Fruit fly (Drosophila melanogaster): ENCODE results near the gene ppk21.

DNA sequence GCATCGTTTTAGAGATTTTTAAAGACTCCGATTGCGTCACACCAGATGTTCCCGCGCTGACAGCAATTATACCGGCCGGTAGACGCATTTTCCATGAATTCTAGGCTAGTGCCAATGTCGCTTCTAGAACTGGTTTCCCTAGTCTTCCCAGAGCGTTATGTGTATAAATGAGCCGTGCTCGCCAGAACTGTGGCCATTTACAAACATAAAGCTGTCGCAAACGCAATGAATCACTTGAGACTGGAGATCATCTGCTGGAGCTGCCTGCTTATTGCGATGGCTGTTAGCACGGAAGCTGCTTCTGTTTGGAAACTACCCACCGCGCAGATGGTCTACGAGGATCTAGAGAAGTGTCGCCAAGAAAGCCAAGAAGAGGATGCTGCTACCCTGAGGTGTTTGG lies 49.7 kb downstream of the ppk21 start, which contains the start of gene Obp99d:
- no peak for TF ChIP-seq Adf1 (GFP tag; IDR thresholded peaks at IDR 0.05)
- TF ChIP-seq p53 (GFP tag; optimal IDR thresholded peaks at IDR 0.05), result no peak
- TF ChIP-seq CG17359 (tag; optimal IDR thresholded peaks at IDR 0.05), result no peak
- no peak for TF ChIP-seq CG8388 (GFP tag; optimal IDR thresholded peaks at IDR 0.05)
- no peak for TF ChIP-seq CG31224 (GFP tag; IDR thresholded peaks at IDR 0.05)
- no peak for TF ChIP-seq Nf-YC (tag; optimal IDR thresholded peaks at IDR 0.05)
- no peak for TF ChIP-seq fd64A (GFP tag; optimal IDR thresholded peaks at IDR 0.05)
- no peak for TF ChIP-seq pan (optimal IDR thresholded peaks at IDR 0.05)
- TF ChIP-seq pan (GFP tag; optimal IDR thresholded peaks at IDR 0.05 in 1 of 2, IDR thresholded peaks at IDR 0.05 in 1 of 2), result no peak
- TF ChIP-seq sna (GFP tag; IDR thresholded peaks at IDR 0.05; ENCODE audit: partially characterized antibody), result no peak
- no peak for TF ChIP-seq CG18011 (GFP tag; optimal IDR thresholded peaks at IDR 0.05)
- no peak for TF ChIP-seq CG6813 (GFP tag; optimal IDR thresholded peaks at IDR 0.05)
- no peak for TF ChIP-seq pum (GFP tag; optimal IDR thresholded peaks at IDR 0.05)

All from whole organism, embryonic.